Worm (Caenorhabditis elegans) whole organism, L4 larva: Measurements from ENCODE around the gene act-2.
A peak's percentile ranks its signal among the peaks of the same experiment; 100 is the strongest.

Experiments
- F26F4.8 ChIP-seq: fragments of 200-800 bp; sonication (Bioruptor generic); conservative IDR thresholded peaks from 2 replicates; pipeline ENCODE4 v1.3.6; 2022; ENCODE audit warnings: missing genetic modification characterization, missing compliant biosample characterization
- T20F7.1 ChIP-seq: fragments of 200-800 bp; sonication (Bioruptor generic); optimal IDR thresholded peaks from 2 replicates; lab custom pipeline; 2018; ENCODE audit warnings: mild to moderate bottlenecking, missing genetic modification characterization, missing compliant biosample characterization
- Y5F2A.4 ChIP-seq: fragments of 200-800 bp; sonication (Bioruptor generic); optimal IDR thresholded peaks from 2 replicates; lab custom pipeline; 2018; ENCODE audit warnings: mild to moderate bottlenecking, missing genetic modification characterization, missing compliant biosample characterization
- ZK337.2 ChIP-seq: fragments of 200-800 bp; sonication (Bioruptor generic); IDR thresholded peaks from 2 replicates; pipeline ENCODE4 v1.3.6; 2022; ENCODE audit warnings: missing genetic modification reagents, missing genetic modification characterization, missing compliant biosample characterization
- aha-1 ChIP-seq: fragments of 150-350 bp; peaks from one replicate; lab custom pipeline; 2014; ENCODE audit warnings: missing biosample characterization, missing genetic modification characterization
- ama-1 ChIP-seq: fragments of 150-350 bp; optimal IDR thresholded peaks from 2 replicates; lab custom pipeline; 2014; ENCODE audit warnings: inconsistent platforms, mixed read lengths
- arid-1 ChIP-seq: fragments of 200-800 bp; sonication (Bioruptor generic); conservative IDR thresholded peaks from 2 replicates; pipeline ENCODE4 v1.3.6; 2022; ENCODE audit warnings: missing genetic modification reagents, missing genetic modification characterization, missing compliant biosample characterization
- ceh-28 ChIP-seq: fragments of 150-350 bp; optimal IDR thresholded peaks from 2 replicates; lab custom pipeline; 2014; ENCODE audit warnings: missing biosample characterization, missing genetic modification reagents, missing genetic modification characterization
- ceh-32 ChIP-seq: sonication (generic microtip); optimal IDR thresholded peaks from 2 replicates; lab custom pipeline; 2016; ENCODE audit warnings: mild to moderate bottlenecking, missing genetic modification characterization, missing compliant biosample characterization; ENCODE audit not compliant: poor library complexity
- ceh-44 ChIP-seq: fragments of 200-800 bp; sonication (Bioruptor generic); IDR thresholded peaks from 2 replicates; pipeline ENCODE4 v1.3.6; 2022; ENCODE audit warnings: missing genetic modification reagents, missing genetic modification characterization, missing compliant biosample characterization
- daf-12 ChIP-seq: fragments of 150-350 bp; optimal IDR thresholded peaks from 2 replicates; lab custom pipeline; 2014; ENCODE audit warnings: missing biosample characterization, missing genetic modification reagents, missing genetic modification characterization
- daf-16 ChIP-seq, 3 experiments: sonication (generic microtip); optimal IDR thresholded peaks; 2 replicates each; lab custom pipeline; 2016 to 2017; ENCODE audit warnings: missing genetic modification characterization in 3 of 3, missing genetic modification reagents in 3 of 3, mild to moderate bottlenecking in 2 of 3, missing compliant biosample characterization in 2 of 3, missing biosample characterization in 1 of 3, moderate library complexity in 1 of 3
- daf-8 ChIP-seq: fragments of 200-800 bp; sonication (Bioruptor generic); IDR thresholded peaks from 2 replicates; pipeline ENCODE4 v1.3.6; 2022; ENCODE audit warnings: missing genetic modification characterization, missing compliant biosample characterization
- dmd-6 ChIP-seq: fragments of 200-800 bp; sonication (Bioruptor generic); IDR thresholded peaks from 2 replicates; pipeline ENCODE4 v1.3.6; 2022; ENCODE audit warnings: missing genetic modification reagents, missing genetic modification characterization, missing compliant biosample characterization
- dpl-1 ChIP-seq: fragments of 150-350 bp; optimal IDR thresholded peaks from 2 replicates; lab custom pipeline; 2014; ENCODE audit warnings: missing biosample characterization, missing genetic modification reagents, missing genetic modification characterization
- duxl-1 ChIP-seq: sonication (generic microtip); optimal IDR thresholded peaks from 2 replicates; lab custom pipeline; 2016; ENCODE audit warnings: mild to moderate bottlenecking, missing genetic modification characterization, moderate library complexity, missing compliant biosample characterization; ENCODE audit not compliant: poor library complexity
- dve-1 ChIP-seq: sonication (generic microtip); optimal IDR thresholded peaks from 2 replicates; lab custom pipeline; 2017; ENCODE audit warnings: antibody characterized with exemption, mild to moderate bottlenecking, missing genetic modification characterization, missing compliant biosample characterization; ENCODE audit not compliant: insufficient read depth
- egl-43 ChIP-seq: fragments of 200-800 bp; sonication (Bioruptor generic); IDR thresholded peaks from 2 replicates; pipeline ENCODE4 v1.3.6; 2022; ENCODE audit warnings: missing genetic modification reagents, missing genetic modification characterization, missing compliant biosample characterization
- fkh-10 ChIP-seq: fragments of 150-350 bp; optimal IDR thresholded peaks from 2 replicates; lab custom pipeline; 2014; ENCODE audit warnings: missing biosample characterization, missing genetic modification reagents, missing genetic modification characterization
- fos-1 ChIP-seq: fragments of 150-350 bp; optimal IDR thresholded peaks from 2 replicates; lab custom pipeline; 2014; ENCODE audit warnings: missing biosample characterization, missing genetic modification characterization
- gei-8 ChIP-seq: fragments of 200-800 bp; sonication (Bioruptor generic); optimal IDR thresholded peaks from 2 replicates; lab custom pipeline; 2018; ENCODE audit warnings: mild to moderate bottlenecking, missing genetic modification characterization, missing compliant biosample characterization
- hif-1 ChIP-seq, 2 experiments: sonication (generic microtip); optimal IDR thresholded peaks; 2 replicates each; lab custom pipeline; 2016 to 2017; ENCODE audit warnings: missing compliant biosample characterization in 2 of 2, missing genetic modification characterization in 2 of 2, missing genetic modification reagents in 2 of 2, missing genotype in 2 of 2, mild to moderate bottlenecking in 1 of 2
- hlh-11 ChIP-seq: fragments of 200-800 bp; sonication (Bioruptor generic); optimal IDR thresholded peaks from 2 replicates; lab custom pipeline; 2018; ENCODE audit warnings: mild to moderate bottlenecking, missing genetic modification characterization, missing compliant biosample characterization
- lim-7 ChIP-seq: fragments of 200-800 bp; sonication (Bioruptor generic); IDR thresholded peaks from 2 replicates; pipeline ENCODE4 v1.3.6; 2022; ENCODE audit warnings: missing genetic modification characterization, missing compliant biosample characterization
- lin-1 ChIP-seq: fragments of 200-800 bp; sonication (Bioruptor generic); IDR thresholded peaks from 2 replicates; pipeline ENCODE4 v1.3.6; 2022; ENCODE audit warnings: missing genetic modification reagents, missing genetic modification characterization, missing compliant biosample characterization
- lin-13 ChIP-seq: fragments of 150-350 bp; optimal IDR thresholded peaks from 2 replicates; lab custom pipeline; 2014; ENCODE audit warnings: missing biosample characterization, missing genetic modification reagents, missing genetic modification characterization
- lin-15B ChIP-seq: fragments of 150-350 bp; sonication (generic microtip); optimal IDR thresholded peaks from 3 replicates; lab custom pipeline; 2014; ENCODE audit warnings: missing biosample characterization, missing genetic modification characterization
- lin-39 ChIP-seq: fragments of 150-350 bp; optimal IDR thresholded peaks from 2 replicates; lab custom pipeline; 2014; ENCODE audit warnings: missing biosample characterization, missing genetic modification reagents, missing genetic modification characterization
- lsy-2 ChIP-seq, 2 experiments: fragments of 150-350 bp in 1 of 2; sonication (generic microtip) in 1 of 2; optimal IDR thresholded peaks; 2 replicates each; lab custom pipeline; 2014 to 2017; ENCODE audit warnings: missing biosample characterization in 2 of 2, missing genetic modification characterization in 2 of 2
- madf-5 ChIP-seq, 2 experiments: fragments of 200-800 bp; sonication (Bioruptor generic); IDR thresholded peaks; 2 replicates each; pipeline ENCODE4 v1.3.6; 2022; ENCODE audit warnings: missing compliant biosample characterization in 2 of 2, missing genetic modification characterization in 2 of 2
- mep-1 ChIP-seq: fragments of 150-350 bp; sonication (generic microtip); optimal IDR thresholded peaks from 3 replicates; lab custom pipeline; 2014; ENCODE audit warnings: missing biosample characterization, missing genetic modification characterization
- mxl-3 ChIP-seq: fragments of 200-800 bp; sonication (Bioruptor generic); optimal IDR thresholded peaks from 2 replicates; lab custom pipeline; 2018; ENCODE audit warnings: mild to moderate bottlenecking, missing genetic modification characterization, missing compliant biosample characterization
- nhr-10 ChIP-seq: fragments of 150-350 bp; optimal IDR thresholded peaks from 2 replicates; lab custom pipeline; 2014; ENCODE audit warnings: missing biosample characterization, missing genetic modification characterization
- nhr-111 ChIP-seq: fragments of 200-800 bp; sonication (Bioruptor generic); optimal IDR thresholded peaks from 2 replicates; lab custom pipeline; 2018; ENCODE audit warnings: mild to moderate bottlenecking, missing genetic modification characterization, missing compliant biosample characterization
- nhr-25 ChIP-seq: sonication (generic microtip); optimal IDR thresholded peaks from 2 replicates; lab custom pipeline; 2017; ENCODE audit warnings: missing genetic modification characterization, mild to moderate bottlenecking, missing compliant biosample characterization, antibody characterized with exemption, moderate library complexity, borderline replicate concordance; ENCODE audit not compliant: insufficient read depth
- nhr-48 ChIP-seq: sonication (generic microtip); optimal IDR thresholded peaks from 2 replicates; lab custom pipeline; 2016; ENCODE audit warnings: mild to moderate bottlenecking, missing genetic modification characterization, missing compliant biosample characterization
- nhr-76 ChIP-seq: fragments of 150-350 bp; optimal IDR thresholded peaks from 2 replicates; lab custom pipeline; 2014; ENCODE audit warnings: missing biosample characterization, missing genetic modification characterization
- nhr-77 ChIP-seq: fragments of 150-350 bp; optimal IDR thresholded peaks from 2 replicates; lab custom pipeline; 2014; ENCODE audit warnings: missing biosample characterization, missing genetic modification characterization
- pha-4 ChIP-seq, 2 experiments: fragments of 150-350 bp in 1 of 2; fragments of 200-800 bp in 1 of 2; sonication (Bioruptor generic) in 1 of 2; IDR thresholded peaks in 1 of 2; optimal IDR thresholded peaks in 1 of 2; 2 replicates each; pipeline versions ENCODE4 v1.3.6 to Lab custom; 2014 to 2022; ENCODE audit warnings: missing genetic modification characterization in 2 of 2, missing genetic modification reagents in 2 of 2, missing biosample characterization in 1 of 2, missing compliant biosample characterization in 1 of 2
- php-3 ChIP-seq: fragments of 200-800 bp; sonication (Bioruptor generic); IDR thresholded peaks from 2 replicates; pipeline ENCODE4 v1.3.6; 2022; ENCODE audit warnings: missing genetic modification reagents, missing genetic modification characterization, missing compliant biosample characterization
- rbr-2 ChIP-seq: sonication (generic microtip); optimal IDR thresholded peaks from 2 replicates; lab custom pipeline; 2016; ENCODE audit warnings: missing genotype, missing genetic modification characterization, missing compliant biosample characterization
- saeg-2 ChIP-seq: fragments of 200-800 bp; sonication (Bioruptor generic); IDR thresholded peaks from 2 replicates; pipeline ENCODE4 v1.3.6; 2022; ENCODE audit warnings: missing genetic modification reagents, missing genetic modification characterization, missing compliant biosample characterization
- sdz-12 ChIP-seq: fragments of 200-800 bp; sonication (Bioruptor generic); optimal IDR thresholded peaks from 2 replicates; lab custom pipeline; 2018; ENCODE audit warnings: mild to moderate bottlenecking, missing genetic modification characterization, missing compliant biosample characterization
- set-16 ChIP-seq: fragments of 200-800 bp; sonication (Bioruptor generic); IDR thresholded peaks from 2 replicates; pipeline ENCODE4 v1.3.6; 2022; ENCODE audit warnings: missing genetic modification reagents, missing genetic modification characterization, missing compliant biosample characterization
- spr-1 ChIP-seq: sonication (generic microtip); optimal IDR thresholded peaks from 2 replicates; lab custom pipeline; 2016; ENCODE audit warnings: mild to moderate bottlenecking, missing genetic modification characterization, missing compliant biosample characterization
- unc-130 ChIP-seq: sonication (generic microtip); optimal IDR thresholded peaks from 2 replicates; lab custom pipeline; 2016; ENCODE audit warnings: missing genetic modification reagents, missing genetic modification characterization, missing compliant biosample characterization
- zfp-3 ChIP-seq: fragments of 200-800 bp; sonication (Bioruptor generic); conservative IDR thresholded peaks from 2 replicates; pipeline ENCODE4 v1.3.6; 2022; ENCODE audit warnings: missing genetic modification reagents, missing genetic modification characterization, missing compliant biosample characterization
- zip-11 ChIP-seq: fragments of 200-800 bp; sonication (Bioruptor generic); IDR thresholded peaks from 2 replicates; pipeline ENCODE4 v1.3.6; 2022; ENCODE audit warnings: missing genetic modification characterization, missing compliant biosample characterization
- ztf-7 ChIP-seq: fragments of 150-350 bp; optimal IDR thresholded peaks from 2 replicates; lab custom pipeline; 2014; ENCODE audit warnings: missing biosample characterization, missing genetic modification characterization

act-2 gene

ce11 chrV:11078104-11078724, at the start of gene act-2:
Gene act-2, minus strand, starts transcription at chrV:11078154.
- TF ChIP-seq ama-1 (lab: Kevin White, UChicago) (no peak), zip-11 (GFP tag; lab: Robert Waterston, UW) (no peak), nhr-111 (no peak), fos-1 (no peak), lin-39 (no peak), ceh-28 (no peak), sdz-12 (GFP tag; lab: Kevin White, UChicago) (no peak), rbr-2 (peak; percentile 72), madf-5 (GFP tag; IDR thresholded peaks at IDR 0.05; lab: Robert Waterston, UW) (no peak), nhr-76 (tag; lab: Kevin White, UChicago) (no peak), nhr-48 (no peak), arid-1 (GFP tag; lab: Robert Waterston, UW) (no peak), unc-130 (peak; percentile 21), egl-43 (0 out of 2 replicates have a peak, but pooled peaks have one; percentile 33), lin-1 (GFP tag; lab: Robert Waterston, UW) (no peak), ceh-44 (GFP tag; lab: Robert Waterston, UW) (no peak), dpl-1 (GFP tag; lab: Kevin White, UChicago) (peak; percentile 93), zfp-3 (no peak), pha-4 (GFP tag; IDR thresholded peaks at IDR 0.05; lab: Robert Waterston, UW) (0 out of 2 replicates have a peak, but pooled peaks have one; percentile 16), pha-4 (tag; optimal IDR thresholded peaks at IDR 0.05; lab: Kevin White, UChicago) (peak; percentile 73), ztf-7 (no peak), spr-1 (peak; percentile 37), lin-13 (GFP tag; lab: Kevin White, UChicago) (peak; percentile 28), nhr-77 (tag; lab: Kevin White, UChicago) (peak; percentile 32), ceh-32 (no peak), dmd-6 (GFP tag; lab: Robert Waterston, UW) (peak; percentile 57), lim-7 (GFP tag; lab: Robert Waterston, UW) (no peak), T20F7.1 (GFP tag; lab: Kevin White, UChicago) (peak; percentile 47), gei-8 (GFP tag; lab: Kevin White, UChicago) (no peak), ZK337.2 (GFP tag; lab: Robert Waterston, UW) (no peak), php-3 (GFP tag; lab: Robert Waterston, UW) (no peak), nhr-25 (tag; lab: Kevin White, UChicago) (peak; percentile 89), daf-16 (GFP tag; optimal IDR thresholded peaks at IDR 0.05; lab: Kevin White, UChicago) (no peak), daf-16 (tag; optimal IDR thresholded peaks at IDR 0.05; lab: Kevin White, UChicago) (no peak), lin-15B (tag; lab: Kevin White, UChicago) (no peak), lsy-2 (tag; optimal IDR thresholded peaks at IDR 0.05; lab: Kevin White, UChicago) (peak in 1 of 2 experiments; percentile 84), fkh-10 (GFP tag; lab: Kevin White, UChicago) (peak; percentile 64), aha-1 (tag; lab: Kevin White, UChicago) (peak; percentile 97), duxl-1 (tag; lab: Kevin White, UChicago) (peak; percentile 10), mep-1 (tag; lab: Kevin White, UChicago) (peak; percentile 84), Y5F2A.4 (GFP tag; lab: Kevin White, UChicago) (no peak), set-16 (GFP tag; lab: Robert Waterston, UW) (no peak; the same call in 1 of the 2 replicates), F26F4.8 (GFP tag; lab: Robert Waterston, UW) (no peak), mxl-3 (GFP tag; lab: Kevin White, UChicago) (peak; percentile 84), dve-1 (peak; percentile 78), hif-1 (tag; optimal IDR thresholded peaks at IDR 0.05; lab: Kevin White, UChicago) (peak in 1 of 2 experiments; percentile 44), daf-8 (GFP tag; lab: Robert Waterston, UW) (no peak), saeg-2 (GFP tag; lab: Robert Waterston, UW) (no peak), daf-12 (tag; lab: Kevin White, UChicago) (no peak), nhr-10 (tag; lab: Kevin White, UChicago) (no peak), hlh-11 (tag; lab: Kevin White, UChicago) (peak; percentile 86)
